Worm (Caenorhabditis elegans) whole organism, late embryonic: Measurements from ENCODE around the gene R05D3.9.
"Not testable (repeated sequence)": the region's sequence is repeated elsewhere in the genome, so short reads cannot be mapped to it uniquely, and the experiment has no call there.

Experiments
- madf-2 ChIP-seq: sonication (generic microtip); optimal IDR thresholded peaks from 2 replicates; lab custom pipeline; 2017; ENCODE audit warnings: missing genetic modification characterization, missing compliant biosample characterization
- nhr-11 ChIP-seq: fragments of 150-350 bp; optimal IDR thresholded peaks from 2 replicates; lab custom pipeline; 2014; ENCODE audit warnings: missing biosample characterization, missing genetic modification characterization
- unc-55 ChIP-seq: sonication (generic microtip); optimal IDR thresholded peaks from 2 replicates; lab custom pipeline; 2017; ENCODE audit warnings: missing biosample characterization, missing genetic modification reagents, missing genetic modification characterization

- not testable (repeated sequence) for TF ChIP-seq nhr-11 (tag; lab: Kevin White, UChicago); unc-55 (GFP tag; lab: Kevin White, UChicago); madf-2 (tag; lab: Kevin White, UChicago)
These were observed 29.1 kb downstream of the R05D3.9 start, which contains the start of gene clc-28 for ce11 chrIII:8339372-8339771.
